Worm (Caenorhabditis elegans): ENCODE results near the gene pqn-90.

- TF ChIP-seq ztf-4 (tag; optimal IDR thresholded peaks at IDR 0.05), result no peak
- no peak for TF ChIP-seq mdl-1 (tag; optimal IDR thresholded peaks at IDR 0.05)
- TF ChIP-seq sma-9 (GFP tag; optimal IDR thresholded peaks at IDR 0.05), result no peak
- no peak for TF ChIP-seq sma-9 (tag; optimal IDR thresholded peaks at IDR 0.05)
- no peak for TF ChIP-seq lin-39 (tag; optimal IDR thresholded peaks at IDR 0.05)
Measured at ce11 chrIV:15315502-15315901, 24.4 kb upstream of the pqn-90 start.
